Fruit fly (Drosophila melanogaster) whole organism, embryonic: ENCODE measurements around the gene Lamtor3.

Experiments
- Abd-B ChIP-seq: fragments of 200-800 bp; sonication (Bioruptor generic); optimal IDR thresholded peaks from 2 replicates; lab custom pipeline; 2018; ENCODE audit warnings: missing biosample characterization, mild to moderate bottlenecking, missing genetic modification characterization, moderate library complexity
- Antp ChIP-seq: fragments of 200-800 bp; sonication (Bioruptor generic); optimal IDR thresholded peaks from 3 replicates; lab custom pipeline; 2016; ENCODE audit warnings: missing biosample characterization, missing genetic modification characterization
- Asciz ChIP-seq: fragments of 200-800 bp; sonication (Bioruptor generic); optimal IDR thresholded peaks from 2 replicates; lab custom pipeline; 2017; ENCODE audit warnings: missing biosample characterization, mild to moderate bottlenecking, missing genetic modification characterization, missing genetic modification reagents
- CG10147 ChIP-seq: fragments of 200-800 bp; sonication (Bioruptor generic); optimal IDR thresholded peaks from 2 replicates; lab custom pipeline; 2019; ENCODE audit warnings: missing biosample characterization, mild to moderate bottlenecking, missing genetic modification characterization, moderate library complexity
- CG10431 ChIP-seq: fragments of 200-800 bp; sonication (Bioruptor generic); optimal IDR thresholded peaks from 3 replicates; lab custom pipeline; 2018; ENCODE audit warnings: missing biosample characterization, mild to moderate bottlenecking, missing genetic modification characterization
- CG12659 ChIP-seq: fragments of 200-800 bp; sonication (Bioruptor generic); optimal IDR thresholded peaks from 3 replicates; lab custom pipeline; 2017; ENCODE audit warnings: mild to moderate bottlenecking, missing biosample characterization, missing genetic modification reagents, missing genetic modification characterization
- CG13775 ChIP-seq: fragments of 200-800 bp; sonication (Bioruptor generic); optimal IDR thresholded peaks from 3 replicates; lab custom pipeline; 2017; ENCODE audit warnings: missing biosample characterization, mild to moderate bottlenecking, missing genetic modification characterization
- CG14965 ChIP-seq: fragments of 200-800 bp; sonication (Bioruptor generic); optimal IDR thresholded peaks from 2 replicates; lab custom pipeline; 2016; ENCODE audit warnings: missing biosample characterization, missing genetic modification characterization, borderline replicate concordance
- CG15696 ChIP-seq: fragments of 200-800 bp; sonication (Bioruptor generic); optimal IDR thresholded peaks from 2 replicates; lab custom pipeline; 2019; ENCODE audit warnings: missing biosample characterization, mild to moderate bottlenecking, missing genetic modification characterization, moderate library complexity
- CG1647 ChIP-seq: fragments of 200-800 bp; sonication (Bioruptor generic); optimal IDR thresholded peaks from 3 replicates; lab custom pipeline; 2016; ENCODE audit warnings: missing biosample characterization, missing genetic modification characterization
- CG16813 ChIP-seq: fragments of 200-800 bp; sonication (Bioruptor generic); IDR thresholded peaks from 3 replicates; pipeline ENCODE4 v1.3.6; 2022; ENCODE audit warnings: missing biosample characterization, missing genetic modification characterization; ENCODE audit not compliant: partially characterized antibody
- CG2120 ChIP-seq: fragments of 200-800 bp; sonication (Bioruptor generic); optimal IDR thresholded peaks from 3 replicates; lab custom pipeline; 2016; ENCODE audit warnings: missing biosample characterization, missing genetic modification characterization
- CG30020 ChIP-seq: fragments of 200-800 bp; optimal IDR thresholded peaks from 2 replicates; lab custom pipeline; 2019; ENCODE audit warnings: missing biosample characterization, mild to moderate bottlenecking, missing genetic modification characterization, moderate library complexity
- CG3847 ChIP-seq: fragments of 200-800 bp; sonication (Bioruptor generic); IDR thresholded peaks from 2 replicates; pipeline ENCODE4 v1.3.6; 2022; ENCODE audit warnings: missing biosample characterization, missing genetic modification characterization
- CG4820 ChIP-seq: fragments of 200-800 bp; sonication (Bioruptor generic); optimal IDR thresholded peaks from 3 replicates; lab custom pipeline; 2016; ENCODE audit warnings: missing biosample characterization, missing genetic modification characterization
- CG8089 ChIP-seq: fragments of 200-800 bp; sonication (Bioruptor generic); optimal IDR thresholded peaks from 3 replicates; lab custom pipeline; 2016; ENCODE audit warnings: missing biosample characterization, missing genetic modification characterization
- CG8290 ChIP-seq, 3 experiments: fragments of 200-800 bp; sonication (Bioruptor generic); optimal IDR thresholded peaks; 2 replicates each; lab custom pipeline; 2016 to 2019; ENCODE audit warnings: missing biosample characterization in 3 of 3, missing genetic modification characterization in 3 of 3, mild to moderate bottlenecking in 2 of 3, moderate library complexity in 1 of 3
- D ChIP-seq, 2 experiments: fragments of 200-800 bp in 1 of 2; fragments of >200 bp in 1 of 2; sonication (Bioruptor generic) in 1 of 2; optimal IDR thresholded peaks; 2 replicates in 1 of 2; 3 replicates in 1 of 2; lab custom pipeline; 2017; ENCODE audit warnings: mild to moderate bottlenecking in 1 of 2, missing biosample characterization in 1 of 2, missing genetic modification characterization in 1 of 2, missing genetic modification reagents in 1 of 2
- Dref ChIP-seq: fragments of 200-800 bp; sonication (Bioruptor generic); IDR thresholded peaks from 2 replicates; pipeline ENCODE4 v1.3.6; 2022; ENCODE audit warnings: missing biosample characterization, missing genetic modification characterization
- Eip74EF ChIP-seq, 2 experiments: fragments of 200-800 bp in 1 of 2; fragments of >200 bp in 1 of 2; sonication (Bioruptor generic) in 1 of 2; optimal IDR thresholded peaks; 2 replicates each; lab custom pipeline; 2017 to 2019; ENCODE audit warnings: missing biosample characterization in 2 of 2, missing genetic modification characterization in 2 of 2, mild to moderate bottlenecking in 1 of 2, moderate library complexity in 1 of 2
- GATAe ChIP-seq: fragments of 200-800 bp; sonication (Bioruptor generic); conservative IDR thresholded peaks from 2 replicates; pipeline ENCODE4 v1.3.6; 2022; ENCODE audit warnings: missing biosample characterization, missing genetic modification characterization
- HHEX ChIP-seq: fragments of 200-800 bp; sonication (Bioruptor generic); optimal IDR thresholded peaks from 3 replicates; lab custom pipeline; 2017; ENCODE audit warnings: missing biosample characterization, mild to moderate bottlenecking, missing genetic modification characterization, missing genetic modification reagents
- Opbp ChIP-seq: fragments of 200-800 bp; sonication (Bioruptor generic); IDR thresholded peaks from 3 replicates; pipeline ENCODE4 v1.3.6; 2022; ENCODE audit warnings: missing biosample characterization, missing genetic modification characterization; ENCODE audit not compliant: partially characterized antibody
- Sox100B ChIP-seq: fragments of 200-800 bp; sonication (Bioruptor generic); optimal IDR thresholded peaks from 3 replicates; lab custom pipeline; 2018; ENCODE audit warnings: missing biosample characterization, mild to moderate bottlenecking, missing genetic modification characterization
- Xrp1 ChIP-seq: fragments of 200-800 bp; sonication (Bioruptor generic); IDR thresholded peaks from 2 replicates; pipeline ENCODE4 v1.3.6; 2022; ENCODE audit warnings: missing biosample characterization, missing genetic modification characterization
- abd-A ChIP-seq: fragments of 200-800 bp; sonication (Bioruptor generic); optimal IDR thresholded peaks from 3 replicates; lab custom pipeline; 2019; ENCODE audit warnings: missing biosample characterization, mild to moderate bottlenecking, missing genetic modification characterization, moderate library complexity
- bigmax ChIP-seq: fragments of 200-800 bp; sonication (Bioruptor generic); optimal IDR thresholded peaks from 2 replicates; lab custom pipeline; 2018; ENCODE audit warnings: missing biosample characterization, mild to moderate bottlenecking, missing genetic modification characterization
- bowl ChIP-seq: fragments of 200-800 bp; sonication (Bioruptor generic); IDR thresholded peaks from 2 replicates; pipeline ENCODE4 v1.3.6; 2022; ENCODE audit warnings: missing biosample characterization, missing genetic modification characterization
- br ChIP-seq: fragments of >200 bp; optimal IDR thresholded peaks from 2 replicates; lab custom pipeline; 2017
- corto ChIP-seq: fragments of 200-800 bp; sonication (Bioruptor generic); optimal IDR thresholded peaks from 2 replicates; lab custom pipeline; 2016; ENCODE audit warnings: missing biosample characterization, mild to moderate bottlenecking, missing genetic modification characterization, moderate library complexity
- dmrt99B ChIP-seq: fragments of 200-800 bp; sonication (Bioruptor generic); optimal IDR thresholded peaks from 2 replicates; lab custom pipeline; 2018; ENCODE audit warnings: missing biosample characterization, mild to moderate bottlenecking, missing genetic modification characterization, moderate library complexity
- fd64A ChIP-seq: fragments of 200-800 bp; sonication (Bioruptor generic); optimal IDR thresholded peaks from 3 replicates; lab custom pipeline; 2018; ENCODE audit warnings: missing biosample characterization, mild to moderate bottlenecking, missing genetic modification characterization
- fru ChIP-seq: fragments of >200 bp; optimal IDR thresholded peaks from 2 replicates; lab custom pipeline; 2017
- gem ChIP-seq: fragments of 200-800 bp; sonication (Bioruptor generic); optimal IDR thresholded peaks from 2 replicates; lab custom pipeline; 2019; ENCODE audit warnings: missing biosample characterization, mild to moderate bottlenecking, missing genetic modification characterization, moderate library complexity
- grn ChIP-seq: fragments of 200-800 bp; sonication (Bioruptor generic); optimal IDR thresholded peaks from 3 replicates; lab custom pipeline; 2017; ENCODE audit warnings: missing biosample characterization, missing genetic modification characterization
- insv ChIP-seq, 2 experiments: fragments of 200-800 bp; sonication (Bioruptor generic); optimal IDR thresholded peaks; 3 replicates each; lab custom pipeline; 2016 to 2018; ENCODE audit warnings: missing biosample characterization in 2 of 2, missing genetic modification characterization in 2 of 2
- jing ChIP-seq: fragments of 200-800 bp; sonication (Bioruptor generic); optimal IDR thresholded peaks from 2 replicates; lab custom pipeline; 2018; ENCODE audit warnings: missing biosample characterization, mild to moderate bottlenecking, missing genetic modification characterization
- lbe ChIP-seq: fragments of 200-800 bp; sonication (Bioruptor generic); optimal IDR thresholded peaks from 2 replicates; lab custom pipeline; 2016; ENCODE audit warnings: missing biosample characterization, mild to moderate bottlenecking, missing genetic modification characterization
- mam ChIP-seq: fragments of 200-800 bp; sonication (Bioruptor generic); optimal IDR thresholded peaks from 3 replicates; lab custom pipeline; 2016; ENCODE audit warnings: missing biosample characterization, missing genetic modification characterization
- pfk ChIP-seq: fragments of 200-800 bp; sonication (Bioruptor generic); optimal IDR thresholded peaks from 2 replicates; lab custom pipeline; 2018; ENCODE audit warnings: missing biosample characterization, mild to moderate bottlenecking, missing genetic modification characterization, moderate library complexity
- pzg ChIP-seq: fragments of 200-800 bp; sonication (Bioruptor generic); optimal IDR thresholded peaks from 3 replicates; lab custom pipeline; 2018; ENCODE audit warnings: missing biosample characterization, mild to moderate bottlenecking, missing genetic modification characterization, moderate library complexity
- salm ChIP-seq: fragments of 200-800 bp; sonication (Bioruptor generic); optimal IDR thresholded peaks from 2 replicates; lab custom pipeline; 2018; ENCODE audit warnings: missing biosample characterization, mild to moderate bottlenecking, missing genetic modification characterization
- sd ChIP-seq: fragments of 200-800 bp; sonication (Bioruptor generic); optimal IDR thresholded peaks from 3 replicates; lab custom pipeline; 2018; ENCODE audit warnings: missing biosample characterization, mild to moderate bottlenecking, missing genetic modification characterization, moderate library complexity
- sens ChIP-seq: fragments of 200-800 bp; sonication (Bioruptor generic); peaks from one replicate; lab custom pipeline; 2016; ENCODE audit warnings: missing biosample characterization, missing genetic modification characterization
- shn ChIP-seq: fragments of 200-800 bp; sonication (Bioruptor generic); optimal IDR thresholded peaks from 3 replicates; lab custom pipeline; 2016; ENCODE audit warnings: missing biosample characterization, missing genetic modification characterization
- so ChIP-seq: fragments of 200-800 bp; sonication (Bioruptor generic); IDR thresholded peaks from 3 replicates; pipeline ENCODE4 v1.3.6; 2022; ENCODE audit warnings: missing biosample characterization, missing genetic modification characterization
- tio ChIP-seq: fragments of 200-800 bp; sonication (Bioruptor generic); optimal IDR thresholded peaks from 2 replicates; lab custom pipeline; 2017; ENCODE audit warnings: missing biosample characterization, missing genetic modification characterization, inconsistent platforms
- trem ChIP-seq: fragments of 200-800 bp; optimal IDR thresholded peaks from 3 replicates; lab custom pipeline; 2019; ENCODE audit warnings: missing biosample characterization, mild to moderate bottlenecking, missing genetic modification characterization, moderate library complexity
- usp ChIP-seq: fragments of >200 bp; optimal IDR thresholded peaks from 2 replicates; lab custom pipeline; 2017; ENCODE audit warnings: missing biosample characterization, missing genetic modification characterization
- z ChIP-seq: fragments of 200-800 bp; sonication (Bioruptor generic); IDR thresholded peaks from 3 replicates; pipeline ENCODE4 v1.3.6; 2022; ENCODE audit warnings: missing biosample characterization, missing genetic modification characterization

Lamtor3 gene

DNA sequence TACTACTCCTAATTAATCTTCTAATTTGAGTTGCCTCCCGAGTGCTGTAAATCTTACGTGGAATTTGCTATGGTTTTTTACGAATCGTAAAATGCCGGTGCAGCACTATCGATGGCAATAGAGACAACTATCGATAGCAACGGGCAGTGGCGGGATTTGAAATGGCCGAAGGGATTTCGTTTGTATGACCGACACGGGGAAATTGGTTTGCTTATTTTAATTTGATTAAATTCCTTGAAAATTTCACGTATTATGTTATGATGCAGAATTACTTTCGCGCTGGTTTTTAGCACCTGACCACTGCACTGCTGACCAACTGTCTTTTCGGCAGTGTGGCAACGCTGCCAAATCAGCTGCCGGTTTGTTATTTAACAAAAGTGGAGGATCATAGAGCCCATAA lies 3.1 kb downstream of the Lamtor3 start, which contains the start of the genes GCS2beta and CG5131 (continued):
- TF ChIP-seq lbe (GFP tag; lab: Kevin White, UChicago) = no peak
- peak; percentile 99 for TF ChIP-seq sens
- peak; percentile 87 for TF ChIP-seq jing
- TF ChIP-seq CG12659 = peak; percentile 95
- peak; percentile 66 for TF ChIP-seq CG30020 (tag; lab: Kevin White, UChicago)
- TF ChIP-seq CG15696 (tag; lab: Kevin White, UChicago) = peak; percentile 82
- peak; percentile 60 for TF ChIP-seq CG10431 (GFP tag; lab: Kevin White, UChicago)
- TF ChIP-seq CG16813 = peak; percentile 94
- peak; percentile 82 for TF ChIP-seq pzg (GFP tag; lab: Kevin White, UChicago)
- peak; percentile 70 for TF ChIP-seq Asciz
- TF ChIP-seq Eip74EF (GFP tag; optimal IDR thresholded peaks at IDR 0.05; lab: Kevin White, UChicago) = peak in 1 of 2 experiments; percentile 39
- TF ChIP-seq CG8290 (GFP tag; optimal IDR thresholded peaks at IDR 0.05; lab: Kevin White, UChicago) = peak; percentile 72
- peak; percentile 35 to 97 for TF ChIP-seq CG8290 (tag; optimal IDR thresholded peaks at IDR 0.05; lab: Kevin White, UChicago)
- peak; percentile 95 for TF ChIP-seq gem (tag; lab: Kevin White, UChicago)
- TF ChIP-seq CG14965 (GFP tag; lab: Kevin White, UChicago) = peak; percentile 51
- TF ChIP-seq Opbp (GFP tag; lab: Robert Waterston, UW) = peak; percentile 89
- no peak for TF ChIP-seq D (optimal IDR thresholded peaks at IDR 0.05; lab: Kevin White, UChicago)
- peak; percentile 79 for TF ChIP-seq D (GFP tag; optimal IDR thresholded peaks at IDR 0.05; lab: Kevin White, UChicago)
- no peak for TF ChIP-seq z (GFP tag; lab: Robert Waterston, UW)
- peak; percentile 31 for TF ChIP-seq bigmax (GFP tag; lab: Kevin White, UChicago)
- TF ChIP-seq CG13775 (GFP tag; lab: Kevin White, UChicago) = peak; percentile 92
- peak; percentile 61 for TF ChIP-seq salm (tag; lab: Kevin White, UChicago)
- peak; percentile 92 for TF ChIP-seq Xrp1
- TF ChIP-seq dmrt99B = peak; percentile 84
- TF ChIP-seq insv (GFP tag; optimal IDR thresholded peaks at IDR 0.05; lab: Kevin White, UChicago) = peak in 1 of 2 experiments; percentile 39
- peak; percentile 94 for TF ChIP-seq CG1647
- TF ChIP-seq CG8089 (GFP tag; lab: Kevin White, UChicago) = peak; percentile 90
- TF ChIP-seq CG2120 = peak; percentile 98
- no peak for TF ChIP-seq fru (lab: Kevin White, UChicago)
- no peak for TF ChIP-seq pfk (GFP tag; lab: Kevin White, UChicago)
- TF ChIP-seq Sox100B (GFP tag; lab: Kevin White, UChicago) = peak; percentile 77
- TF ChIP-seq corto (GFP tag; lab: Kevin White, UChicago) = peak; percentile 48
- no peak for TF ChIP-seq grn
- TF ChIP-seq Antp (GFP tag; lab: Kevin White, UChicago) = peak; percentile 99
- TF ChIP-seq CG10147 = peak; percentile 85
- TF ChIP-seq Abd-B (GFP tag; lab: Kevin White, UChicago) = peak; percentile 98
- TF ChIP-seq so (GFP tag; lab: Robert Waterston, UW) = peak; percentile 90
- TF ChIP-seq br (lab: Kevin White, UChicago) = no peak
- TF ChIP-seq shn (GFP tag; lab: Kevin White, UChicago) = peak; percentile 97
- peak; percentile 84 for TF ChIP-seq GATAe (GFP tag; lab: Robert Waterston, UW)
- TF ChIP-seq bowl (GFP tag; lab: Robert Waterston, UW) = peak; percentile 71; the same call in 1 of the 2 replicates
- peak; percentile 96 for TF ChIP-seq CG3847 (GFP tag; lab: Robert Waterston, UW)
- no peak for TF ChIP-seq usp (GFP tag; lab: Kevin White, UChicago)
- peak; percentile 92 for TF ChIP-seq sd (tag; lab: Kevin White, UChicago)
- TF ChIP-seq tio (GFP tag; lab: Kevin White, UChicago) = peak; percentile 89
- TF ChIP-seq HHEX (GFP tag; lab: Kevin White, UChicago) = peak; percentile 87
- TF ChIP-seq Dref (GFP tag; lab: Robert Waterston, UW) = peak; percentile 86
- TF ChIP-seq abd-A (tag; lab: Kevin White, UChicago) = no peak
- peak; percentile 98 for TF ChIP-seq mam (GFP tag; lab: Kevin White, UChicago)
- peak; percentile 92 for TF ChIP-seq CG4820 (GFP tag; lab: Kevin White, UChicago)
- peak; percentile 90 for TF ChIP-seq trem (tag; lab: Kevin White, UChicago)
- TF ChIP-seq fd64A (GFP tag; lab: Kevin White, UChicago) = peak; percentile 58
